Fruit fly (Drosophila melanogaster): Measurements from ENCODE around the gene CG32376.
A peak's percentile ranks its signal among the peaks of the same experiment; 100 is the strongest.

CG32376 gene

dm6 chr3L:7528380-7529080, 13.7 kb downstream of the CG32376 start, which contains the start of gene lqf (continued):
- TF ChIP-seq ind (GFP tag; optimal IDR thresholded peaks at IDR 0.05), result peak; percentile 6
- TF ChIP-seq Elba2 (GFP tag; optimal IDR thresholded peaks at IDR 0.05), result no peak
- no peak for TF ChIP-seq CG10654 (GFP tag; optimal IDR thresholded peaks at IDR 0.05)
- TF ChIP-seq CG4617 (GFP tag; optimal IDR thresholded peaks at IDR 0.05; ENCODE audit: borderline replicate concordance), result no peak
- no peak for TF ChIP-seq pum (GFP tag; optimal IDR thresholded peaks at IDR 0.05)
- no peak for TF ChIP-seq CG6175 (GFP tag; IDR thresholded peaks at IDR 0.05)
- TF ChIP-seq crc (GFP tag; optimal IDR thresholded peaks at IDR 0.05), result no peak
- TF ChIP-seq yki (optimal IDR thresholded peaks at IDR 0.05), result no peak
- no peak for TF ChIP-seq rib (GFP tag; IDR thresholded peaks at IDR 0.05)
- no peak for TF ChIP-seq trh (GFP tag; optimal IDR thresholded peaks at IDR 0.05)
- no peak for TF ChIP-seq al (GFP tag; IDR thresholded peaks at IDR 0.05)
- TF ChIP-seq CG15269 (tag; optimal IDR thresholded peaks at IDR 0.05), result no peak
- TF ChIP-seq ham (GFP tag; IDR thresholded peaks at IDR 0.05), result no peak
- no peak for TF ChIP-seq eyg (GFP tag; optimal IDR thresholded peaks at IDR 0.05)
- TF ChIP-seq so (GFP tag; IDR thresholded peaks at IDR 0.05), result no peak
- peak; percentile 78 for TF ChIP-seq unc-4 (GFP tag; IDR thresholded peaks at IDR 0.05; ENCODE audit: partially characterized antibody)
- TF ChIP-seq Dek (tag; optimal IDR thresholded peaks at IDR 0.05), result peak; percentile 6
- TF ChIP-seq CG7556 (GFP tag; optimal IDR thresholded peaks at IDR 0.05), result peak; percentile 30
- TF ChIP-seq PHDP (tag; optimal IDR thresholded peaks at IDR 0.05), result no peak
- TF ChIP-seq CG13894 (tag; optimal IDR thresholded peaks at IDR 0.05), result no peak
- TF ChIP-seq gsb-n (tag; optimal IDR thresholded peaks at IDR 0.05), result peak; percentile 13
- TF ChIP-seq CG14667 (GFP tag; IDR thresholded peaks at IDR 0.05), result no peak
- TF ChIP-seq Hr39 (optimal IDR thresholded peaks at IDR 0.05), result no peak
- TF ChIP-seq inv (GFP tag; IDR thresholded peaks at IDR 0.05; ENCODE audit: partially characterized antibody), result peak; percentile 88
- TF ChIP-seq crol (GFP tag; IDR thresholded peaks at IDR 0.05), result no peak
- peak; percentile 66 for TF ChIP-seq CG2129 (GFP tag; IDR thresholded peaks at IDR 0.05; ENCODE audit: partially characterized antibody)
- TF ChIP-seq CG3838 (GFP tag; optimal IDR thresholded peaks at IDR 0.05), result no peak
- TF ChIP-seq slbo (GFP tag; IDR thresholded peaks at IDR 0.05), result no peak
- TF ChIP-seq CG32772 (GFP tag; IDR thresholded peaks at IDR 0.05), result no peak
- no peak for TF ChIP-seq C15 (GFP tag; IDR thresholded peaks at IDR 0.05)
- TF ChIP-seq CG14860 (GFP tag; IDR thresholded peaks at IDR 0.05; ENCODE audit: partially characterized antibody), result peak; percentile 90
- no peak; the same call in 2 of the 3 replicates for TF ChIP-seq jigr1 (GFP tag; IDR thresholded peaks at IDR 0.05)
- TF ChIP-seq CG17328 (GFP tag; IDR thresholded peaks at IDR 0.05), result no peak
- TF ChIP-seq danr (GFP tag; IDR thresholded peaks at IDR 0.05), result no peak
- no peak for TF ChIP-seq Sox102F (GFP tag; optimal IDR thresholded peaks at IDR 0.05)
- TF ChIP-seq prd (optimal IDR thresholded peaks at IDR 0.05), result no peak
- no peak for TF ChIP-seq prd (GFP tag; IDR thresholded peaks at IDR 0.05)
- TF ChIP-seq Abd-B (GFP tag; optimal IDR thresholded peaks at IDR 0.05), result peak; percentile 18
- TF ChIP-seq CG8281 (tag; optimal IDR thresholded peaks at IDR 0.05), result no peak
- TF ChIP-seq unpg (GFP tag; optimal IDR thresholded peaks at IDR 0.05), result no peak
- TF ChIP-seq CG31441 (GFP tag; IDR thresholded peaks at IDR 0.05), result peak; percentile 29; the same call in 1 of the 2 replicates
- TF ChIP-seq CG1602 (GFP tag; optimal IDR thresholded peaks at IDR 0.05), result no peak
- peak; percentile 84 for TF ChIP-seq CG7963 (GFP tag; IDR thresholded peaks at IDR 0.05; ENCODE audit: partially characterized antibody)
- TF ChIP-seq CG17359 (tag; optimal IDR thresholded peaks at IDR 0.05), result no peak
- TF ChIP-seq CG12071 (GFP tag; optimal IDR thresholded peaks at IDR 0.05), result no peak
- no peak for TF ChIP-seq CHES-1-like (GFP tag; optimal IDR thresholded peaks at IDR 0.05)
- no peak for TF ChIP-seq hkb (optimal IDR thresholded peaks at IDR 0.05)
- no peak for TF ChIP-seq hkb (GFP tag; IDR thresholded peaks at IDR 0.05)
- no peak for TF ChIP-seq CG6765 (GFP tag; optimal IDR thresholded peaks at IDR 0.05)
- no peak for TF ChIP-seq abd-A (tag; optimal IDR thresholded peaks at IDR 0.05)
- TF ChIP-seq slou (GFP tag; optimal IDR thresholded peaks at IDR 0.05), result peak; percentile 22
- TF ChIP-seq CG2678 (tag; optimal IDR thresholded peaks at IDR 0.05), result peak; percentile 34
